Worm (Caenorhabditis elegans): Measurements from ENCODE around the gene irld-22.
A peak's percentile ranks its signal among the peaks of the same experiment; 100 is the strongest.

Gene irld-22

ce11 chrV:3857778-3858177, 42.2 kb downstream of the irld-22 start, which contains the start of gene nhr-188:
nhr-188 (minus strand) TSS chrV:3857861.
- TF ChIP-seq ces-1 (GFP tag; optimal IDR thresholded peaks at IDR 0.05): peak; percentile 41
- TF ChIP-seq lin-13 (tag; optimal IDR thresholded peaks at IDR 0.05): no peak

- TF ChIP-seq lsy-2 (tag; optimal IDR thresholded peaks at IDR 0.05) (no peak), ztf-11 (tag; optimal IDR thresholded peaks at IDR 0.05) (no peak), ham-2 (GFP tag; optimal IDR thresholded peaks at IDR 0.05) (no peak), sptf-1 (tag; optimal IDR thresholded peaks at IDR 0.05) (no peak), ceh-43 (GFP tag; optimal IDR thresholded peaks at IDR 0.05) (no peak), mep-1 (tag; optimal IDR thresholded peaks at IDR 0.05) (no peak), zip-8 (tag; optimal IDR thresholded peaks at IDR 0.05) (no peak), lin-32 (GFP tag; optimal IDR thresholded peaks at IDR 0.05) (no peak), cnd-1 (tag; optimal IDR thresholded peaks at IDR 0.05) (no peak)
Measured at ce11 chrV:3855916-3856315, 44.1 kb downstream of the irld-22 start.

ce11 chrV:3854847-3855246, 45.2 kb downstream of the irld-22 start, which contains the start of gene nhr-186:
nhr-186 (minus strand) TSS chrV:3854947.
- TF ChIP-seq nhr-28 (tag; optimal IDR thresholded peaks at IDR 0.05) (no peak), ceh-83 (GFP tag; optimal IDR thresholded peaks at IDR 0.05) (no peak), sptf-1 (tag; optimal IDR thresholded peaks at IDR 0.05) (no peak), unc-120 (tag; optimal IDR thresholded peaks at IDR 0.05; ENCODE audit: poor library complexity, severe bottlenecking) (no peak), flh-1 (GFP tag; optimal IDR thresholded peaks at IDR 0.05) (no peak), ztf-11 (tag; optimal IDR thresholded peaks at IDR 0.05) (no peak), nhr-237 (tag; optimal IDR thresholded peaks at IDR 0.05) (no peak), lin-13 (tag; optimal IDR thresholded peaks at IDR 0.05) (no peak)

ce11 chrV:3851760-3852159, 48.2 kb downstream of the irld-22 start:
- TF ChIP-seq M03D4.4 (tag; optimal IDR thresholded peaks at IDR 0.05): no peak
- TF ChIP-seq ham-2 (GFP tag; optimal IDR thresholded peaks at IDR 0.05): no peak
- TF ChIP-seq lin-13 (tag; optimal IDR thresholded peaks at IDR 0.05): no peak
- no peak for TF ChIP-seq elt-3 (tag; optimal IDR thresholded peaks at IDR 0.05)
- no peak for TF ChIP-seq elt-1 (tag; optimal IDR thresholded peaks at IDR 0.05; ENCODE audit: borderline replicate concordance, insufficient read depth)
- TF ChIP-seq mep-1 (tag; optimal IDR thresholded peaks at IDR 0.05): no peak
- no peak for TF ChIP-seq unc-62 (GFP tag; optimal IDR thresholded peaks at IDR 0.05)
